Fruit fly (Drosophila melanogaster) Kc167 (cell line): Measurements from ENCODE around the gene crol.

ENCODE experiments used
- h ChIP-seq: fragments of >200 bp; optimal IDR thresholded peaks from 3 replicates; lab custom pipeline; 2018; ENCODE audit warnings: missing external identifiers
- insv ChIP-seq: fragments of >200 bp; optimal IDR thresholded peaks from 3 replicates; lab custom pipeline; 2018; ENCODE audit warnings: missing external identifiers
- ttk ChIP-seq: sonication (Bioruptor generic); optimal IDR thresholded peaks from 2 replicates; lab custom pipeline; 2017; ENCODE audit warnings: missing external identifiers

DNA sequence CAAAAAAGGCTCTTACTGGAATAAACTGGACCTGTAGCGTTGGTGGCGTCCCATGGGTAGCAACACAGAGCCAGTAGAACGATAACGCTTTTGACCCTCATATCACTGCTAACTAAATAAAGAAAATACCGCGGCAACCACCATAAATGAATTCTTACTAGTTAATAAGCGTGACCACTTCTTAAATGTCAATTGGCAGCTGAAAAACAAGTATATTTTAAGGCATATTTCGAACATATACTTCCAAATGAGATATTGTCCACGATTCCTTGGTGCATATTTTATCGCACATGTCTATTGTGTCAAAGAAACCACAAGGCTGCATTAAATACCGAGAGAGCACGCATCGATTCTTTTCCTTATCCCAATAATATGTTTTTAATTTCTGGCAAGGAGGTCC lies 55.3 kb downstream of the crol start, which contains the start of gene CG42471:
- no peak for TF ChIP-seq h
- TF ChIP-seq insv (lab: Kevin White, UChicago): no peak
- TF ChIP-seq ttk (lab: Kevin White, UChicago): no peak
